Fruit fly (Drosophila melanogaster) whole organism, wandering third instar larva: ENCODE measurements around the gene Nprl2.

Experiments used
- Dfd ChIP-seq: fragments of >200 bp; optimal IDR thresholded peaks from 2 replicates; lab custom pipeline; 2017; ENCODE audit warnings: missing biosample characterization, missing genetic modification characterization
- HLH106 ChIP-seq: fragments of 200-800 bp; optimal IDR thresholded peaks from 3 replicates; lab custom pipeline; 2019; ENCODE audit warnings: missing biosample characterization, mild to moderate bottlenecking, missing genetic modification characterization, moderate library complexity
- Hr83 ChIP-seq: fragments of 200-300 bp; sonication (Bioruptor generic); optimal IDR thresholded peaks from 2 replicates; lab custom pipeline; 2016; ENCODE audit warnings: missing biosample characterization, mild to moderate bottlenecking, missing genetic modification characterization, moderate library complexity; ENCODE audit not compliant: poor library complexity, severe bottlenecking
- N ChIP-seq: fragments of >200 bp; optimal IDR thresholded peaks from 2 replicates; lab custom pipeline; 2018; ENCODE audit warnings: missing biosample characterization, missing external identifiers, missing genetic modification characterization
- Vsx2 ChIP-seq: fragments of 200-300, 225-300 bp; sonication (Bioruptor generic); optimal IDR thresholded peaks from 2 replicates; lab custom pipeline; 2018; ENCODE audit warnings: missing biosample characterization, missing genetic modification characterization; ENCODE audit not compliant: partially characterized antibody
- h ChIP-seq: fragments of 200-800 bp; sonication (Bioruptor generic); optimal IDR thresholded peaks from 3 replicates; lab custom pipeline; 2016; ENCODE audit warnings: missing biosample characterization, mild to moderate bottlenecking, missing genetic modification characterization
- lola ChIP-seq: fragments of >200 bp; optimal IDR thresholded peaks from 2 replicates; lab custom pipeline; 2017; ENCODE audit warnings: missing biosample characterization, missing genetic modification characterization
- pan ChIP-seq: fragments of >200 bp; optimal IDR thresholded peaks from 2 replicates; lab custom pipeline; 2017
- rgr ChIP-seq: fragments of 200-800 bp; sonication (Bioruptor generic); optimal IDR thresholded peaks from 3 replicates; lab custom pipeline; 2016; ENCODE audit warnings: missing biosample characterization, mild to moderate bottlenecking, missing genetic modification characterization
- usp ChIP-seq: fragments of >200 bp; optimal IDR thresholded peaks from 2 replicates; lab custom pipeline; 2017; ENCODE audit warnings: missing biosample characterization, missing genetic modification characterization

DNA sequence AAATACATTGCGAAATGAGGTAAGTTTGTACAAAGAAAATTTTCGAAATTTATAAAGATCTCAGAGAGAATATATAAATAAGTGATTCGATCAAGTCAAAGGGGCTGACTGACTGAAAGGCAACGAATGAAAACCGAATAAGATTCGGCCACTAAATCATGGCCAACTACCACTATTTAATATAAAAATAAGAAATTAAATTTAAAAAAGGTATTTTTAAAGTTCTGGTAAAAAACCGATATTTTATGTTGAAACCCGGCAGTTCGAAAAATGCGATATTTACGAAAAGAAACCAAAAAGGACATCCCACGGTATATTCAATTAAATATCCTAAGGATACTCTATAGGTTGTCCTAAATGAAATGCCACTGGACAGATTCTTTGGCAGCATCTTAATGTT lies 12.9 kb upstream of the Nprl2 start, which contains the start of gene CG33252:
- TF ChIP-seq h (GFP tag; lab: Kevin White, UChicago): no peak
- TF ChIP-seq N (GFP tag; lab: Kevin White, UChicago): no peak
- no peak for TF ChIP-seq lola (GFP tag; lab: Kevin White, UChicago)
- no peak for TF ChIP-seq rgr (GFP tag; lab: Kevin White, UChicago)
- TF ChIP-seq Dfd (GFP tag; lab: Kevin White, UChicago): no peak
- no peak for TF ChIP-seq usp (GFP tag; lab: Kevin White, UChicago)
- no peak for TF ChIP-seq Vsx2 (GFP tag; lab: Kevin White, UChicago)
- TF ChIP-seq Hr83 (GFP tag; lab: Kevin White, UChicago): no peak
- no peak for TF ChIP-seq pan (lab: Kevin White, UChicago)
- TF ChIP-seq HLH106 (tag; lab: Kevin White, UChicago): no peak
